Worm (Caenorhabditis elegans): ENCODE measurements around the gene F26G1.2.

F26G1.2 gene

DNA sequence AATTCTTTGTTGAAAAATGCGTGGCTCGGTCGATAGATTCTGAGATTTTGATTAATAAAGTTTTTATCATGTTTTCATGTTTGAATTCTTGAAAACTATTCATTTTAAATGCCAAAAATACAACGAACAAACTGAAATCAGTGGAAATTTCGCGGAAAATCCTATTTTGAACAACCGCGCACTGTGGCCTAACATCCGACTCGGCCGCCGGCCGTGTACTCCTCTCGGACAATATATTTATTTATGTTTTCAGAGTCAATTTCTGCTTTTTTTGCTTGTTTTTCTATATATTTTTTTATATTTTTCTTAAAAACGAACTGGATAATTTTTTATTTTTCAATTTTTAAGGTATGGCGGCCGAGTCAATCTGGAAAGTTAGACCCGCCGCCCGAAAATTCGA lies 28.4 kb downstream of the F26G1.2 start, which contains the start of gene F26G1.1 (continued):
- no peak for TF ChIP-seq hlh-17 (GFP tag; optimal IDR thresholded peaks at IDR 0.05; ENCODE audit: borderline replicate concordance)
- TF ChIP-seq nhr-71 (tag; optimal IDR thresholded peaks at IDR 0.05): peak; percentile 85
- TF ChIP-seq unc-130 (tag; optimal IDR thresholded peaks at IDR 0.05): peak; percentile 54
- TF ChIP-seq sptf-1 (tag; optimal IDR thresholded peaks at IDR 0.05): no peak
- no peak for TF ChIP-seq ceh-63 (GFP tag; optimal IDR thresholded peaks at IDR 0.05)
- TF ChIP-seq mdl-1 (tag; optimal IDR thresholded peaks at IDR 0.05): peak in 1 of 2 experiments; percentile 50
- peak; percentile 76 for TF ChIP-seq mab-9 (GFP tag; IDR thresholded peaks at IDR 0.05)
- no peak for TF ChIP-seq unc-62 (GFP tag; optimal IDR thresholded peaks at IDR 0.05)
- TF ChIP-seq pax-3 (tag; optimal IDR thresholded peaks at IDR 0.05): peak; percentile 90
- TF ChIP-seq zag-1 (tag; optimal IDR thresholded peaks at IDR 0.05): no peak
- peak; percentile 93 for TF ChIP-seq nhr-90 (tag; optimal IDR thresholded peaks at IDR 0.05; ENCODE audit: poor library complexity)
- no peak for TF ChIP-seq ztf-4 (tag; optimal IDR thresholded peaks at IDR 0.05)
- no peak for TF ChIP-seq aha-1 (tag; optimal IDR thresholded peaks at IDR 0.05)
- peak; percentile 69 for TF ChIP-seq unc-86 (tag; optimal IDR thresholded peaks at IDR 0.05)
- peak; percentile 35; the same call in 1 of the 2 replicates for TF ChIP-seq ceh-88 (GFP tag; IDR thresholded peaks at IDR 0.05)
- no peak for TF ChIP-seq nhr-77 (tag; optimal IDR thresholded peaks at IDR 0.05)
- no peak for TF ChIP-seq nhr-28 (tag; optimal IDR thresholded peaks at IDR 0.05)
- no peak for TF ChIP-seq egl-27 (tag; optimal IDR thresholded peaks at IDR 0.05)
- no peak for TF ChIP-seq aly-2 (tag; optimal IDR thresholded peaks at IDR 0.05)
- peak; percentile 42 for TF ChIP-seq ceh-8 (GFP tag; optimal IDR thresholded peaks at IDR 0.05)
- no peak for TF ChIP-seq pqm-1 (tag; optimal IDR thresholded peaks at IDR 0.05)
- TF ChIP-seq nhr-11 (tag; optimal IDR thresholded peaks at IDR 0.05): no peak
- no peak for TF ChIP-seq nhr-76 (tag; optimal IDR thresholded peaks at IDR 0.05)
- TF ChIP-seq unc-30 (tag; optimal IDR thresholded peaks at IDR 0.05): no peak
- no peak for TF ChIP-seq jun-1 (tag; optimal IDR thresholded peaks at IDR 0.05)
- TF ChIP-seq fos-1 (tag; optimal IDR thresholded peaks at IDR 0.05): peak; percentile 18
- TF ChIP-seq efl-3 (GFP tag; optimal IDR thresholded peaks at IDR 0.05): peak; percentile 27
- peak; percentile 61 for TF ChIP-seq sup-37 (GFP tag; optimal IDR thresholded peaks at IDR 0.05)
- TF ChIP-seq mep-1 (tag; optimal IDR thresholded peaks at IDR 0.05): no peak
- peak; percentile 90 for TF ChIP-seq dsc-1 (tag; optimal IDR thresholded peaks at IDR 0.05)
- TF ChIP-seq nhr-85 (tag): peak; percentile 90
- peak; percentile 65 for TF ChIP-seq lin-14 (GFP tag; optimal IDR thresholded peaks at IDR 0.05)
- TF ChIP-seq lin-15B (tag; optimal IDR thresholded peaks at IDR 0.05): no peak
- TF ChIP-seq mef-2 (tag; optimal IDR thresholded peaks at IDR 0.05): no peak
- TF ChIP-seq F16B12.6 (tag; optimal IDR thresholded peaks at IDR 0.05): peak; percentile 50
- TF ChIP-seq dpl-1 (GFP tag; optimal IDR thresholded peaks at IDR 0.05): peak; percentile 84 to 93 (median 92)
- TF ChIP-seq xbp-1 (tag; optimal IDR thresholded peaks at IDR 0.05): peak; percentile 78
- TF ChIP-seq grh-1 (GFP tag; IDR thresholded peaks at IDR 0.05): peak; percentile 79
- TF ChIP-seq ama-1 (optimal IDR thresholded peaks at IDR 0.05): no peak
- TF ChIP-seq sox-4 (tag; optimal IDR thresholded peaks at IDR 0.05): peak; percentile 84
- no peak for TF ChIP-seq tlp-1 (tag; optimal IDR thresholded peaks at IDR 0.05)
- TF ChIP-seq Y116A8C.19 (tag; optimal IDR thresholded peaks at IDR 0.05; ENCODE audit: borderline replicate concordance): peak; percentile 64
- TF ChIP-seq zip-4 (GFP tag; optimal IDR thresholded peaks at IDR 0.05): peak; percentile 56
- TF ChIP-seq nhr-47 (tag; optimal IDR thresholded peaks at IDR 0.05): peak; percentile 89
- TF ChIP-seq rnt-1 (tag; optimal IDR thresholded peaks at IDR 0.05): peak; percentile 98
- peak; percentile 92 for TF ChIP-seq egl-13 (tag; optimal IDR thresholded peaks at IDR 0.05)
- peak; percentile 75 for TF ChIP-seq nhr-20 (tag; optimal IDR thresholded peaks at IDR 0.05)
- peak; percentile 94 for TF ChIP-seq fkh-4 (tag; optimal IDR thresholded peaks at IDR 0.05; ENCODE audit: borderline replicate concordance)
- peak; percentile 12 for TF ChIP-seq C16A3.4 (tag; optimal IDR thresholded peaks at IDR 0.05)
- TF ChIP-seq lir-3 (tag; optimal IDR thresholded peaks at IDR 0.05; ENCODE audit: poor library complexity): peak; percentile 95
- no peak for TF ChIP-seq elt-3 (tag; optimal IDR thresholded peaks at IDR 0.05)
- peak; percentile 59 to 92 for TF ChIP-seq efl-1 (optimal IDR thresholded peaks at IDR 0.05)
- peak; percentile 93 to 99 for TF ChIP-seq efl-1 (GFP tag; optimal IDR thresholded peaks at IDR 0.05 in 1 of 2)

Measured in whole organism, L1 larva.